Worm (Caenorhabditis elegans): ENCODE data around the gene col-80.

col-80 gene

ce11 chrII:10719931-10720330 lies 12.9 kb downstream of the col-80 start, which contains the start of gene mks-5:
Gene mks-5 (plus strand): TSS chrII:10720231.
- no peak for TF ChIP-seq unc-130 (GFP tag; optimal IDR thresholded peaks at IDR 0.05)
- no peak for TF ChIP-seq hsf-1 (GFP tag; IDR thresholded peaks at IDR 0.05)
- no peak for TF ChIP-seq dpl-1 (GFP tag; optimal IDR thresholded peaks at IDR 0.05)
- TF ChIP-seq bed-2 (GFP tag; IDR thresholded peaks at IDR 0.05): no peak
- no peak for TF ChIP-seq lsl-1 (GFP tag; optimal IDR thresholded peaks at IDR 0.05)
- TF ChIP-seq sptf-2 (GFP tag; optimal IDR thresholded peaks at IDR 0.05): no peak
- TF ChIP-seq lin-35 (GFP tag; optimal IDR thresholded peaks at IDR 0.05): no peak
- no peak for TF ChIP-seq madf-8 (GFP tag; conservative IDR thresholded peaks at IDR 0.05)
- TF ChIP-seq F22D6.2 (tag; optimal IDR thresholded peaks at IDR 0.05): no peak
- TF ChIP-seq F10E7.11 (tag; optimal IDR thresholded peaks at IDR 0.05): no peak
- no peak for TF ChIP-seq akir-1 (GFP tag; optimal IDR thresholded peaks at IDR 0.05)
- no peak for TF ChIP-seq hmg-20 (GFP tag; IDR thresholded peaks at IDR 0.05)
- TF ChIP-seq madf-10 (tag; optimal IDR thresholded peaks at IDR 0.05): no peak
- TF ChIP-seq ets-4 (GFP tag; optimal IDR thresholded peaks at IDR 0.05): no peak
- no peak for TF ChIP-seq nfya-1 (tag; optimal IDR thresholded peaks at IDR 0.05; ENCODE audit: borderline replicate concordance, insufficient read depth)
- no peak for TF ChIP-seq nhr-179 (tag; optimal IDR thresholded peaks at IDR 0.05)
- TF ChIP-seq T26A5.8 (tag; optimal IDR thresholded peaks at IDR 0.05): no peak
- TF ChIP-seq attf-6 (GFP tag; IDR thresholded peaks at IDR 0.05): no peak
- no peak for TF ChIP-seq T07F8.4 (tag; optimal IDR thresholded peaks at IDR 0.05)

- no peak for TF ChIP-seq Y79H2A.3 (GFP tag; conservative IDR thresholded peaks at IDR 0.05)
- TF ChIP-seq ceh-91 (GFP tag; IDR thresholded peaks at IDR 0.05): no peak
- no peak for TF ChIP-seq aptf-3 (GFP tag; IDR thresholded peaks at IDR 0.05)
- TF ChIP-seq Y53G8AR.9 (GFP tag; conservative IDR thresholded peaks at IDR 0.05): no peak
- no peak for TF ChIP-seq Y53F4B.3 (GFP tag; IDR thresholded peaks at IDR 0.05)
- no peak for TF ChIP-seq F10E7.11 (tag; optimal IDR thresholded peaks at IDR 0.05)
- no peak for TF ChIP-seq ztf-3 (GFP tag; optimal IDR thresholded peaks at IDR 0.05)
- no peak for TF ChIP-seq nfya-2 (GFP tag; IDR thresholded peaks at IDR 0.05)
- TF ChIP-seq nhr-179 (tag; optimal IDR thresholded peaks at IDR 0.05): no peak
These were observed 16.1 kb downstream of the col-80 start, which contains the start of gene C09G5.14 for ce11 chrII:10723069-10723468. Gene C09G5.14 (minus strand): TSS chrII:10723169.

ce11 chrII:10730702-10731101 lies 23.7 kb downstream of the col-80 start:
- TF ChIP-seq B0336.3 (GFP tag; IDR thresholded peaks at IDR 0.05) (no peak), hrde-1 (tag; optimal IDR thresholded peaks at IDR 0.05; ENCODE audit: borderline replicate concordance) (no peak), lsl-1 (GFP tag; optimal IDR thresholded peaks at IDR 0.05) (no peak), B0261.1 (tag; optimal IDR thresholded peaks at IDR 0.05) (no peak), F57C9.4 (tag; optimal IDR thresholded peaks at IDR 0.05) (no peak), nfyb-1 (GFP tag; IDR thresholded peaks at IDR 0.05) (no peak), zim-3 (tag; optimal IDR thresholded peaks at IDR 0.05) (no peak), Y53G8AR.9 (GFP tag; conservative IDR thresholded peaks at IDR 0.05) (no peak), him-1 (tag; optimal IDR thresholded peaks at IDR 0.05) (no peak), madf-6 (GFP tag; IDR thresholded peaks at IDR 0.05) (no peak), efl-1 (GFP tag; optimal IDR thresholded peaks at IDR 0.05) (no peak), athp-1 (tag; optimal IDR thresholded peaks at IDR 0.05) (no peak), F37B4.10 (GFP tag; IDR thresholded peaks at IDR 0.05) (no peak), bed-1 (GFP tag; IDR thresholded peaks at IDR 0.05) (no peak), madf-8 (GFP tag; conservative IDR thresholded peaks at IDR 0.05) (no peak), lin-35 (GFP tag; optimal IDR thresholded peaks at IDR 0.05) (no peak), unc-130 (GFP tag; optimal IDR thresholded peaks at IDR 0.05) (no peak)

All from whole organism, young adult.